Worm (Caenorhabditis elegans) whole organism, late embryonic: ENCODE results near the gene cnx-1.

Experiments
- C38D4.7 ChIP-seq: fragments of 200-800 bp; sonication (Bioruptor generic); optimal IDR thresholded peaks from 2 replicates; lab custom pipeline; 2018; ENCODE audit warnings: mild to moderate bottlenecking, missing genetic modification characterization, moderate library complexity, missing compliant biosample characterization
- T23F11.4 ChIP-seq: fragments of 200-800 bp; sonication (Bioruptor generic); optimal IDR thresholded peaks from 2 replicates; lab custom pipeline; 2018; ENCODE audit warnings: mild to moderate bottlenecking, missing genetic modification characterization, missing compliant biosample characterization
- ceh-45 ChIP-seq: fragments of 200-800 bp; sonication (Bioruptor generic); IDR thresholded peaks from 2 replicates; pipeline ENCODE4 v1.3.6; 2022; ENCODE audit warnings: missing genetic modification reagents, missing genetic modification characterization, missing compliant biosample characterization
- ceh-48 ChIP-seq: sonication (generic microtip); optimal IDR thresholded peaks from 2 replicates; lab custom pipeline; 2016; ENCODE audit warnings: missing genetic modification characterization, inconsistent platforms, missing compliant biosample characterization
- ets-4 ChIP-seq: sonication (generic microtip); optimal IDR thresholded peaks from 2 replicates; lab custom pipeline; 2016; ENCODE audit warnings: missing genetic modification characterization, missing compliant biosample characterization
- hlh-15 ChIP-seq: sonication (generic microtip); optimal IDR thresholded peaks from 2 replicates; lab custom pipeline; 2016; ENCODE audit warnings: missing genetic modification characterization, missing compliant biosample characterization
- hlh-6 ChIP-seq: sonication (generic microtip); optimal IDR thresholded peaks from 2 replicates; lab custom pipeline; 2016; ENCODE audit warnings: missing genotype, missing genetic modification characterization, missing compliant biosample characterization
- npax-4 ChIP-seq: sonication (generic microtip); optimal IDR thresholded peaks from 2 replicates; lab custom pipeline; 2016; ENCODE audit warnings: missing genetic modification characterization, missing compliant biosample characterization
- pat-9 ChIP-seq: fragments of 200-800 bp; sonication (Bioruptor generic); optimal IDR thresholded peaks from 2 replicates; lab custom pipeline; 2018; ENCODE audit warnings: mild to moderate bottlenecking, missing genetic modification characterization, moderate library complexity, missing compliant biosample characterization
- rnt-1 ChIP-seq: sonication (generic microtip); optimal IDR thresholded peaks from 2 replicates; lab custom pipeline; 2016; ENCODE audit warnings: missing genetic modification characterization, missing compliant biosample characterization
- sdc-2 ChIP-seq: sonication (generic microtip); optimal IDR thresholded peaks from 2 replicates; lab custom pipeline; 2016; ENCODE audit warnings: missing genotype, missing genetic modification characterization, missing compliant biosample characterization
- tbx-2 ChIP-seq: sonication (generic microtip); optimal IDR thresholded peaks from 2 replicates; lab custom pipeline; 2016; ENCODE audit warnings: missing genetic modification characterization, missing compliant biosample characterization
- zip-5 ChIP-seq: sonication (generic microtip); optimal IDR thresholded peaks from 2 replicates; lab custom pipeline; 2016; ENCODE audit warnings: missing genetic modification characterization, missing compliant biosample characterization

cnx-1 gene

ce11 chrIII:9764718-9765117 lies 52.2 kb downstream of the cnx-1 start:
- no peak for TF ChIP-seq C38D4.7 (GFP tag; lab: Kevin White, UChicago)
- TF ChIP-seq rnt-1 (tag; lab: Kevin White, UChicago) = no peak
- no peak for TF ChIP-seq zip-5 (tag; lab: Kevin White, UChicago)
- no peak for TF ChIP-seq ets-4 (tag; lab: Kevin White, UChicago)
- TF ChIP-seq hlh-15 = no peak
- no peak for TF ChIP-seq ceh-45 (GFP tag; lab: Robert Waterston, UW)
- TF ChIP-seq ceh-48 = no peak
- TF ChIP-seq npax-4 (tag; lab: Kevin White, UChicago) = no peak
- no peak for TF ChIP-seq hlh-6 (tag; lab: Kevin White, UChicago)
- TF ChIP-seq tbx-2 (tag; lab: Kevin White, UChicago) = no peak
- no peak for TF ChIP-seq T23F11.4 (GFP tag; lab: Kevin White, UChicago)
- TF ChIP-seq sdc-2 (tag; lab: Kevin White, UChicago) = no peak
- TF ChIP-seq pat-9 = no peak
